Worm (Caenorhabditis elegans): Measurements from ENCODE around the gene urm-1.

DNA sequence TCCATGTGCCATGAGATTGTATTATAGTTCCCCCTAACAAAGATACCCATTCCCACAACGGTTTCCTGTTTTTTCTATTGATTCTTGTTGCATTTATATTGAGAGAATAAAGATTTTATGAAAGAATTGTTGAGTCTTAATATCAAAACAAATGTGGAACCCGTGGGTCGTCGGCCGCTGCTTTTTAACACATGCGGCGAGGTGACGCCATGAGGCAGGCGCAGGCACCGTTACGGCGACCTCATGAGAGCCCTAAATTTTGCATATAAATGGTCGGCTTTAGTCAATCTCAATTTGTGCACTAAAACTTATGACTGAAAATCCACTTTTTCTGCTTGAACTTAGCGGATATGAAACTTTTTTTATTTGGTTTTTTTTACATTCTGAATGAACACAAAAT lies 32.3 kb downstream of the urm-1 start:
- TF ChIP-seq efl-1 (optimal IDR thresholded peaks at IDR 0.05) (no peak), efl-1 (GFP tag; optimal IDR thresholded peaks at IDR 0.05 in 1 of 2) (no peak), mep-1 (tag; optimal IDR thresholded peaks at IDR 0.05) (no peak), fkh-10 (GFP tag; optimal IDR thresholded peaks at IDR 0.05) (no peak), xbp-1 (tag; optimal IDR thresholded peaks at IDR 0.05) (no peak), ztf-4 (tag; optimal IDR thresholded peaks at IDR 0.05) (no peak), sup-37 (GFP tag; optimal IDR thresholded peaks at IDR 0.05) (no peak), fkh-8 (tag; optimal IDR thresholded peaks at IDR 0.05) (no peak), lin-39 (tag; optimal IDR thresholded peaks at IDR 0.05) (no peak), dpl-1 (GFP tag; optimal IDR thresholded peaks at IDR 0.05) (no peak), ceh-82 (tag; optimal IDR thresholded peaks at IDR 0.05) (no peak), alr-1 (tag; optimal IDR thresholded peaks at IDR 0.05; ENCODE audit: borderline replicate concordance) (no peak)
